Worm (Caenorhabditis elegans) whole organism, L1 larva: ENCODE results near the gene C49A9.2.

Source experiments
- C34B4.2 ChIP-seq: sonication (generic microtip); optimal IDR thresholded peaks from 2 replicates; lab custom pipeline; 2017; ENCODE audit warnings: mild to moderate bottlenecking, missing genetic modification characterization, missing compliant biosample characterization
- ama-1 ChIP-seq: fragments of 150-350 bp; optimal IDR thresholded peaks from 2 replicates; lab custom pipeline; 2014
- ceh-8 ChIP-seq: fragments of 200-800 bp; sonication (Bioruptor generic); optimal IDR thresholded peaks from 2 replicates; lab custom pipeline; 2018; ENCODE audit warnings: mild to moderate bottlenecking, missing genetic modification characterization, moderate library complexity, missing compliant biosample characterization
- ceh-88 ChIP-seq: fragments of 200-800 bp; sonication (Bioruptor generic); IDR thresholded peaks from 2 replicates; pipeline ENCODE4 v1.3.6; 2022; ENCODE audit warnings: missing genetic modification characterization, missing compliant biosample characterization
- efl-3 ChIP-seq: fragments of 200-800 bp; sonication (Bioruptor generic); optimal IDR thresholded peaks from 2 replicates; lab custom pipeline; 2018; ENCODE audit warnings: mild to moderate bottlenecking, missing genetic modification characterization, missing compliant biosample characterization
- egl-13 ChIP-seq: sonication (generic microtip); optimal IDR thresholded peaks from 2 replicates; lab custom pipeline; 2016; ENCODE audit warnings: missing genotype, missing genetic modification reagents, missing genetic modification characterization, missing compliant biosample characterization
- egl-27 ChIP-seq, 2 experiments: fragments of 150-350 bp in 1 of 2; sonication (generic microtip); optimal IDR thresholded peaks; 3 replicates each; lab custom pipeline; 2017 to 2018; ENCODE audit warnings: missing biosample characterization in 2 of 2, missing genetic modification characterization in 2 of 2, missing genetic modification reagents in 2 of 2
- elt-2 ChIP-seq: sonication (generic microtip); optimal IDR thresholded peaks from 2 replicates; lab custom pipeline; 2016; ENCODE audit warnings: missing genetic modification characterization, mild to moderate bottlenecking, inconsistent platforms, missing compliant biosample characterization, missing genetic modification reagents
- ets-5 ChIP-seq: fragments of 200-800 bp; sonication (Bioruptor generic); IDR thresholded peaks from 2 replicates; pipeline ENCODE4 v1.3.6; 2022; ENCODE audit warnings: missing genetic modification characterization, missing compliant biosample characterization
- fkh-10 ChIP-seq: sonication (generic microtip); optimal IDR thresholded peaks from 2 replicates; lab custom pipeline; 2017; ENCODE audit warnings: missing biosample characterization, missing genetic modification reagents, missing genetic modification characterization
- fkh-8 ChIP-seq: sonication (generic microtip); optimal IDR thresholded peaks from 2 replicates; lab custom pipeline; 2016; ENCODE audit warnings: mild to moderate bottlenecking, missing genetic modification characterization, missing compliant biosample characterization
- fos-1 ChIP-seq: fragments of 150-350 bp; optimal IDR thresholded peaks from 2 replicates; lab custom pipeline; 2014; ENCODE audit warnings: missing biosample characterization, missing genetic modification characterization
- hlh-4 ChIP-seq: sonication (generic microtip); optimal IDR thresholded peaks from 2 replicates; lab custom pipeline; 2016; ENCODE audit warnings: mild to moderate bottlenecking, missing genetic modification characterization, missing compliant biosample characterization
- hpl-2 ChIP-seq: fragments of 150-350 bp; optimal IDR thresholded peaks from 2 replicates; lab custom pipeline; 2014; ENCODE audit warnings: missing biosample characterization, missing genetic modification reagents, missing genetic modification characterization
- irx-1 ChIP-seq: sonication (generic microtip); optimal IDR thresholded peaks from 2 replicates; lab custom pipeline; 2016; ENCODE audit warnings: missing genetic modification characterization, missing compliant biosample characterization
- lin-14 ChIP-seq: fragments of 200-800 bp; sonication (Bioruptor generic); optimal IDR thresholded peaks from 2 replicates; lab custom pipeline; 2018; ENCODE audit warnings: mild to moderate bottlenecking, missing genetic modification characterization, moderate library complexity, missing compliant biosample characterization
- lin-15B ChIP-seq: fragments of 150-350 bp; sonication (generic microtip); optimal IDR thresholded peaks from 3 replicates; lab custom pipeline; 2014; ENCODE audit warnings: missing biosample characterization, missing genetic modification characterization
- lin-39 ChIP-seq: fragments of 150-350 bp; optimal IDR thresholded peaks from 2 replicates; lab custom pipeline; 2014; ENCODE audit warnings: missing biosample characterization, missing genetic modification reagents, missing genetic modification characterization
- lir-3 ChIP-seq: sonication (generic microtip); optimal IDR thresholded peaks from 2 replicates; lab custom pipeline; 2016; ENCODE audit warnings: mild to moderate bottlenecking, missing genetic modification characterization, moderate library complexity, missing compliant biosample characterization; ENCODE audit not compliant: poor library complexity
- mdl-1 ChIP-seq, 2 experiments: fragments of 150-350 bp; optimal IDR thresholded peaks; 2 replicates each; lab custom pipeline; 2014 to 2017; ENCODE audit warnings: missing biosample characterization in 2 of 2, missing genetic modification characterization in 2 of 2, inconsistent platforms in 1 of 2
- nhr-11 ChIP-seq: fragments of 150-350 bp; optimal IDR thresholded peaks from 2 replicates; lab custom pipeline; 2014; ENCODE audit warnings: missing biosample characterization, missing genetic modification characterization
- nhr-12 ChIP-seq: sonication (generic microtip); optimal IDR thresholded peaks from 2 replicates; lab custom pipeline; 2017; ENCODE audit warnings: missing biosample characterization, missing genetic modification characterization
- nhr-19 ChIP-seq: fragments of 200-800 bp; sonication (Bioruptor generic); conservative IDR thresholded peaks from 2 replicates; pipeline ENCODE4 v1.3.6; 2022; ENCODE audit warnings: missing genetic modification characterization, missing compliant biosample characterization
- nhr-20 ChIP-seq: sonication (generic microtip); optimal IDR thresholded peaks from 2 replicates; lab custom pipeline; 2016; ENCODE audit warnings: mild to moderate bottlenecking, missing genetic modification characterization, missing compliant biosample characterization
- nhr-237 ChIP-seq: fragments of 150-350 bp; optimal IDR thresholded peaks from 2 replicates; lab custom pipeline; 2014; ENCODE audit warnings: missing biosample characterization, missing genetic modification characterization
- nhr-71 ChIP-seq: sonication (generic microtip); optimal IDR thresholded peaks from 2 replicates; lab custom pipeline; 2016; ENCODE audit warnings: mild to moderate bottlenecking, missing genetic modification characterization, moderate library complexity, missing compliant biosample characterization
- nhr-77 ChIP-seq: fragments of 150-350 bp; optimal IDR thresholded peaks from 2 replicates; lab custom pipeline; 2014; ENCODE audit warnings: missing biosample characterization, missing genetic modification characterization
- nhr-84 ChIP-seq: sonication (generic microtip); optimal IDR thresholded peaks from 2 replicates; lab custom pipeline; 2017; ENCODE audit warnings: missing biosample characterization, missing genetic modification characterization
- nhr-85 ChIP-seq: sonication (generic microtip); peaks from one replicate; lab custom pipeline; 2016; ENCODE audit warnings: missing genetic modification characterization, inconsistent platforms, missing compliant biosample characterization
- nhr-90 ChIP-seq: sonication (generic microtip); optimal IDR thresholded peaks from 2 replicates; lab custom pipeline; 2016; ENCODE audit warnings: mild to moderate bottlenecking, missing genetic modification characterization, missing compliant biosample characterization; ENCODE audit not compliant: poor library complexity
- snu-23 ChIP-seq: sonication (generic microtip); optimal IDR thresholded peaks from 2 replicates; lab custom pipeline; 2016; ENCODE audit warnings: missing genetic modification characterization, missing compliant biosample characterization
- tbx-2 ChIP-seq: sonication (generic microtip); optimal IDR thresholded peaks from 2 replicates; lab custom pipeline; 2016; ENCODE audit warnings: missing genetic modification characterization, missing compliant biosample characterization
- tlp-1 ChIP-seq: fragments of 150-350 bp; optimal IDR thresholded peaks from 2 replicates; lab custom pipeline; 2014; ENCODE audit warnings: missing biosample characterization, missing genetic modification characterization
- unc-30 ChIP-seq: sonication (generic microtip); optimal IDR thresholded peaks from 2 replicates; lab custom pipeline; 2017; ENCODE audit warnings: missing biosample characterization, missing genetic modification characterization
- unc-86 ChIP-seq: sonication (generic microtip); optimal IDR thresholded peaks from 2 replicates; lab custom pipeline; 2016; ENCODE audit warnings: missing genetic modification characterization, missing compliant biosample characterization
- zag-1 ChIP-seq: fragments of 150-350 bp; optimal IDR thresholded peaks from 2 replicates; lab custom pipeline; 2014; ENCODE audit warnings: missing biosample characterization, missing genetic modification characterization
- ztf-4 ChIP-seq: fragments of 150-350 bp; optimal IDR thresholded peaks from 2 replicates; lab custom pipeline; 2014; ENCODE audit warnings: missing biosample characterization, missing genetic modification characterization

C49A9.2 gene

ce11 chrIV:6225143-6225542 is at the start of gene C49A9.2:
TSS of gene C49A9.2 (plus strand) at chrIV:6225443.
- TF ChIP-seq egl-13 (no peak), unc-30 (tag; lab: Kevin White, UChicago) (no peak), unc-86 (no peak), egl-27 (tag; optimal IDR thresholded peaks at IDR 0.05; lab: Kevin White, UChicago) (no peak), tbx-2 (tag; lab: Kevin White, UChicago) (no peak), fkh-8 (no peak), nhr-71 (tag; lab: Kevin White, UChicago) (no peak), nhr-84 (tag; lab: Kevin White, UChicago) (no peak), irx-1 (tag; lab: Kevin White, UChicago) (no peak), ets-5 (GFP tag; lab: Robert Waterston, UW) (no peak), nhr-237 (tag; lab: Kevin White, UChicago) (no peak), snu-23 (GFP tag; lab: Kevin White, UChicago) (no peak), ztf-4 (tag; lab: Kevin White, UChicago) (no peak), lin-15B (tag; lab: Kevin White, UChicago) (no peak), ama-1 (lab: Kevin White, UChicago) (no peak)

- TF ChIP-seq nhr-85 (tag; lab: Kevin White, UChicago) (peak; percentile 32), lin-14 (peak; percentile 58), fkh-10 (GFP tag; lab: Kevin White, UChicago) (peak; percentile 25), egl-27 (tag; optimal IDR thresholded peaks at IDR 0.05; lab: Kevin White, UChicago) (no peak)
These were observed 47.9 kb upstream of the C49A9.2 start for ce11 chrIV:6177383-6177782.

- TF ChIP-seq nhr-237 (tag; lab: Kevin White, UChicago) (no peak), nhr-90 (no peak), hlh-4 (tag; lab: Kevin White, UChicago) (no peak), ceh-8 (no peak), efl-3 (GFP tag; lab: Kevin White, UChicago) (no peak), nhr-20 (no peak), tlp-1 (tag; lab: Kevin White, UChicago) (no peak)
These were observed 41.5 kb upstream of the C49A9.2 start, which contains the start of gene unc-77 for ce11 chrIV:6183757-6184156. TSS of gene unc-77 (minus strand) at chrIV:6183857.

ce11 chrIV:6185578-6185977 is 39.7 kb upstream of the C49A9.2 start, which contains the start of gene asp-9:
TSS of gene asp-9 (plus strand) at chrIV:6185889.
- TF ChIP-seq nhr-11 (tag; lab: Kevin White, UChicago) (no peak), elt-2 (tag; lab: Kevin White, UChicago) (peak; percentile 40), unc-30 (tag; lab: Kevin White, UChicago) (no peak), ceh-88 (no peak), C34B4.2 (tag; lab: Kevin White, UChicago) (no peak), nhr-77 (no peak)

- no peak for TF ChIP-seq nhr-237 (tag; lab: Kevin White, UChicago)
- no peak for TF ChIP-seq nhr-19 (GFP tag; lab: Robert Waterston, UW)
- no peak for TF ChIP-seq hpl-2 (GFP tag; lab: Kevin White, UChicago)
- no peak for TF ChIP-seq nhr-12 (tag; lab: Kevin White, UChicago)
- TF ChIP-seq mdl-1 (tag; optimal IDR thresholded peaks at IDR 0.05; lab: Kevin White, UChicago) = no peak
- no peak for TF ChIP-seq unc-30 (tag; lab: Kevin White, UChicago)
- no peak for TF ChIP-seq nhr-71 (tag; lab: Kevin White, UChicago)
- TF ChIP-seq egl-13 = no peak
- TF ChIP-seq lin-39 (tag; lab: Kevin White, UChicago) = no peak
- TF ChIP-seq fos-1 (tag; lab: Kevin White, UChicago) = no peak
- TF ChIP-seq zag-1 (tag; lab: Kevin White, UChicago) = no peak
- TF ChIP-seq lir-3 (tag; lab: Kevin White, UChicago) = no peak
These were observed 38.1 kb upstream of the C49A9.2 start for ce11 chrIV:6187160-6187559.
